Fruit fly (Drosophila melanogaster): ENCODE measurements around the gene Klp67A.
A peak's percentile ranks its signal among the peaks of the same experiment; 100 is the strongest.

The Klp67A gene

dm6 chr3L:9370907-9371365, 4.1 kb upstream of the Klp67A start, which contains the start of gene Fdx1:
Gene Fdx1, minus strand, starts transcription at chr3L:9371238.
- peak; percentile 30 for TF ChIP-seq Eip75B (GFP tag; optimal IDR thresholded peaks at IDR 0.05)
- peak; percentile 96 for TF ChIP-seq fkh (GFP tag; optimal IDR thresholded peaks at IDR 0.05)
- peak; percentile 71 for TF ChIP-seq Eip78C (GFP tag)
- TF ChIP-seq svp (GFP tag) = peak; percentile 60
- TF ChIP-seq CG34406 (GFP tag; optimal IDR thresholded peaks at IDR 0.05) = no peak
- no peak for TF ChIP-seq eg (GFP tag; IDR thresholded peaks at IDR 0.05)
- no peak for TF ChIP-seq CG15336 (GFP tag; IDR thresholded peaks at IDR 0.05)
- TF ChIP-seq CG32006 (GFP tag; optimal IDR thresholded peaks at IDR 0.05) = no peak
- TF ChIP-seq Ets96B (tag; optimal IDR thresholded peaks at IDR 0.05) = peak; percentile 33
- TF ChIP-seq salr (GFP tag; optimal IDR thresholded peaks at IDR 0.05) = no peak
- peak; percentile 43 for TF ChIP-seq CG3919 (GFP tag; optimal IDR thresholded peaks at IDR 0.05)
- TF ChIP-seq CG10631 (GFP tag; optimal IDR thresholded peaks at IDR 0.05) = no peak
- no peak for TF ChIP-seq CG4318 (GFP tag; optimal IDR thresholded peaks at IDR 0.05)
- TF ChIP-seq CG11762 (GFP tag; optimal IDR thresholded peaks at IDR 0.05; ENCODE audit: insufficient read depth) = no peak
- peak; percentile 55 for TF ChIP-seq esn (GFP tag; optimal IDR thresholded peaks at IDR 0.05)
- no peak for TF ChIP-seq Ets21C (GFP tag; optimal IDR thresholded peaks at IDR 0.05)
- TF ChIP-seq cyc (GFP tag; optimal IDR thresholded peaks at IDR 0.05) = peak; percentile 26
- no peak for TF ChIP-seq CG16779 (tag; optimal IDR thresholded peaks at IDR 0.05)
- TF ChIP-seq CG6808 (GFP tag; optimal IDR thresholded peaks at IDR 0.05) = no peak
- peak; percentile 33 for TF ChIP-seq topi (GFP tag; optimal IDR thresholded peaks at IDR 0.05)
- no peak for TF ChIP-seq CG11902 (GFP tag; optimal IDR thresholded peaks at IDR 0.05)
- no peak for TF ChIP-seq CG1621 (tag; optimal IDR thresholded peaks at IDR 0.05)
- TF ChIP-seq spab (GFP tag; optimal IDR thresholded peaks at IDR 0.05) = no peak
- TF ChIP-seq OdsH (GFP tag; optimal IDR thresholded peaks at IDR 0.05) = peak; percentile 47
- no peak for TF ChIP-seq CG6854 (GFP tag; optimal IDR thresholded peaks at IDR 0.05)
- TF ChIP-seq Sox102F (GFP tag; optimal IDR thresholded peaks at IDR 0.05) = no peak
- TF ChIP-seq CG7368 (GFP tag; optimal IDR thresholded peaks at IDR 0.05) = no peak
- peak; percentile 38 for TF ChIP-seq lz (GFP tag; optimal IDR thresholded peaks at IDR 0.05)
- TF ChIP-seq dac (GFP tag; optimal IDR thresholded peaks at IDR 0.05) = no peak
- peak; percentile 5 for TF ChIP-seq Eip93F (GFP tag; optimal IDR thresholded peaks at IDR 0.05)
- no peak for TF ChIP-seq CG8632 (GFP tag; optimal IDR thresholded peaks at IDR 0.05)
- peak; percentile 14 for TF ChIP-seq net (GFP tag; optimal IDR thresholded peaks at IDR 0.05)
- TF ChIP-seq fd85E (GFP tag; optimal IDR thresholded peaks at IDR 0.05) = no peak
- no peak for TF ChIP-seq Hr38 (GFP tag; optimal IDR thresholded peaks at IDR 0.05)
- TF ChIP-seq Blimp-1 (GFP tag; optimal IDR thresholded peaks at IDR 0.05) = no peak
- no peak for TF ChIP-seq CG6276 (GFP tag; optimal IDR thresholded peaks at IDR 0.05)
- no peak for TF ChIP-seq pdm3 (GFP tag; optimal IDR thresholded peaks at IDR 0.05)
- TF ChIP-seq CG6792 (GFP tag; optimal IDR thresholded peaks at IDR 0.05) = no peak
- no peak for TF ChIP-seq dsx (GFP tag; optimal IDR thresholded peaks at IDR 0.05; ENCODE audit: poor library complexity, severe bottlenecking)
- peak; percentile 11 for TF ChIP-seq vri (GFP tag; optimal IDR thresholded peaks at IDR 0.05)
- no peak for TF ChIP-seq ss (GFP tag; optimal IDR thresholded peaks at IDR 0.05)
- no peak for TF ChIP-seq Met (GFP tag; optimal IDR thresholded peaks at IDR 0.05)
- no peak for TF ChIP-seq acj6 (GFP tag; optimal IDR thresholded peaks at IDR 0.05)
- TF ChIP-seq CG6163 (GFP tag; IDR thresholded peaks at IDR 0.05) = no peak
- TF ChIP-seq CG8319 (GFP tag; optimal IDR thresholded peaks at IDR 0.05) = no peak
- peak; percentile 41 for TF ChIP-seq CG3032 (tag; optimal IDR thresholded peaks at IDR 0.05)
- TF ChIP-seq CG11294 (GFP tag; IDR thresholded peaks at IDR 0.05) = no peak
- TF ChIP-seq CG9139 (GFP tag; optimal IDR thresholded peaks at IDR 0.05) = no peak
- no peak for TF ChIP-seq Gug (GFP tag; IDR thresholded peaks at IDR 0.05)
- no peak for TF ChIP-seq Lpt (GFP tag; optimal IDR thresholded peaks at IDR 0.05)
- TF ChIP-seq CG8119 (GFP tag; IDR thresholded peaks at IDR 0.05) = peak; percentile 25; the same call in 1 of the 3 replicates
- TF ChIP-seq achi (GFP tag; optimal IDR thresholded peaks at IDR 0.05) = peak; percentile 25
- no peak for TF ChIP-seq Sox15 (GFP tag; optimal IDR thresholded peaks at IDR 0.05)
